Fruit fly (Drosophila melanogaster) whole organism, embryonic: ENCODE data around the gene CG4338.
A peak's percentile ranks its signal among the peaks of the same experiment; 100 is the strongest.

ENCODE experiments used
- BEAF-32 ChIP-seq: fragments of 200-800 bp; sonication (Bioruptor generic); optimal IDR thresholded peaks from 3 replicates; lab custom pipeline; 2017; ENCODE audit warnings: missing biosample characterization, missing genetic modification characterization, mild to moderate bottlenecking, moderate library complexity, missing genetic modification reagents
- Blimp-1 ChIP-seq: fragments of 200-800 bp; sonication (Bioruptor generic); optimal IDR thresholded peaks from 3 replicates; lab custom pipeline; 2018; ENCODE audit warnings: missing biosample characterization, missing genetic modification characterization, mild to moderate bottlenecking, moderate library complexity, missing genetic modification reagents
- C15 ChIP-seq: fragments of 200-800 bp; sonication (Bioruptor generic); IDR thresholded peaks from 3 replicates; pipeline ENCODE4 v1.3.6; 2022; ENCODE audit warnings: missing biosample characterization, missing genetic modification characterization
- CG10274 ChIP-seq: fragments of 200-800 bp; sonication (Bioruptor generic); optimal IDR thresholded peaks from 3 replicates; lab custom pipeline; 2017; ENCODE audit warnings: missing biosample characterization, mild to moderate bottlenecking, missing genetic modification characterization
- CG10654 ChIP-seq: fragments of 200-800 bp; sonication (Bioruptor generic); optimal IDR thresholded peaks from 2 replicates; lab custom pipeline; 2016; ENCODE audit warnings: missing biosample characterization, missing genetic modification characterization
- CG11085 ChIP-seq: fragments of 200-800 bp; sonication (Bioruptor generic); IDR thresholded peaks from 2 replicates; pipeline ENCODE4 v1.3.6; 2022; ENCODE audit warnings: missing biosample characterization, missing genetic modification characterization
- CG11695 ChIP-seq: fragments of 200-800 bp; sonication (Bioruptor generic); IDR thresholded peaks from 3 replicates; pipeline ENCODE4 v1.3.6; 2022; ENCODE audit warnings: missing biosample characterization, missing genetic modification characterization
- CG12391 ChIP-seq: fragments of 200-800 bp; sonication (Bioruptor generic); optimal IDR thresholded peaks from 3 replicates; lab custom pipeline; 2018; ENCODE audit warnings: missing biosample characterization, mild to moderate bottlenecking, missing genetic modification characterization, moderate library complexity
- CG12769 ChIP-seq: fragments of 200-800 bp; sonication (Bioruptor generic); optimal IDR thresholded peaks from 2 replicates; lab custom pipeline; 2019; ENCODE audit warnings: missing biosample characterization, mild to moderate bottlenecking, missing genetic modification characterization, moderate library complexity
- CG13424 ChIP-seq: fragments of 200-800 bp; sonication (Bioruptor generic); optimal IDR thresholded peaks from 2 replicates; lab custom pipeline; 2019; ENCODE audit warnings: missing biosample characterization, mild to moderate bottlenecking, missing genetic modification characterization, moderate library complexity
- CG14965 ChIP-seq: fragments of 200-800 bp; sonication (Bioruptor generic); optimal IDR thresholded peaks from 2 replicates; lab custom pipeline; 2016; ENCODE audit warnings: missing biosample characterization, missing genetic modification characterization, borderline replicate concordance
- CG15479 ChIP-seq: fragments of 200-800 bp; sonication (Bioruptor generic); optimal IDR thresholded peaks from 3 replicates; lab custom pipeline; 2019; ENCODE audit warnings: missing biosample characterization, mild to moderate bottlenecking, missing genetic modification characterization, moderate library complexity
- CG16779 ChIP-seq: fragments of 200-800 bp; sonication (Bioruptor generic); IDR thresholded peaks from 2 replicates; pipeline ENCODE4 v1.3.6; 2022; ENCODE audit warnings: missing biosample characterization, missing genetic modification characterization
- CG18599 ChIP-seq: fragments of 200-800 bp; sonication (Bioruptor generic); optimal IDR thresholded peaks from 3 replicates; lab custom pipeline; 2017; ENCODE audit warnings: missing biosample characterization, missing genetic modification characterization, mild to moderate bottlenecking, moderate library complexity, missing genetic modification reagents
- CG30403 ChIP-seq: fragments of 200-800 bp; sonication (Bioruptor generic); optimal IDR thresholded peaks from 3 replicates; lab custom pipeline; 2016; ENCODE audit warnings: missing biosample characterization, missing genetic modification characterization
- CG4282 ChIP-seq: fragments of 200-800 bp; sonication (Bioruptor generic); optimal IDR thresholded peaks from 2 replicates; lab custom pipeline; 2016; ENCODE audit warnings: missing biosample characterization, missing genetic modification characterization
- CG4707 ChIP-seq: fragments of 200-800 bp; sonication (Bioruptor generic); optimal IDR thresholded peaks from 2 replicates; lab custom pipeline; 2018; ENCODE audit warnings: missing biosample characterization, mild to moderate bottlenecking, missing genetic modification characterization, moderate library complexity
- CG5180 ChIP-seq: fragments of 200-800 bp; sonication (Bioruptor generic); optimal IDR thresholded peaks from 3 replicates; lab custom pipeline; 2017; ENCODE audit warnings: missing biosample characterization, missing genetic modification characterization, mild to moderate bottlenecking, moderate library complexity, missing genetic modification reagents
- CG6689 ChIP-seq: fragments of 200-800 bp; sonication (Bioruptor generic); IDR thresholded peaks from 2 replicates; pipeline ENCODE4 v1.3.6; 2022; ENCODE audit warnings: missing biosample characterization, missing genetic modification characterization
- CG6854 ChIP-seq: fragments of 200-800 bp; sonication (Bioruptor generic); optimal IDR thresholded peaks from 3 replicates; lab custom pipeline; 2017; ENCODE audit warnings: missing biosample characterization, mild to moderate bottlenecking, missing genetic modification characterization
- CG7745 ChIP-seq: fragments of 200-800 bp; sonication (Bioruptor generic); optimal IDR thresholded peaks from 2 replicates; lab custom pipeline; 2018; ENCODE audit warnings: missing biosample characterization, mild to moderate bottlenecking, missing genetic modification characterization, moderate library complexity
- CG8388 ChIP-seq: fragments of 200-800 bp; sonication (Bioruptor generic); optimal IDR thresholded peaks from 2 replicates; lab custom pipeline; 2019; ENCODE audit warnings: missing biosample characterization, mild to moderate bottlenecking, missing genetic modification characterization, moderate library complexity
- CG8924 ChIP-seq: fragments of 200-800 bp; optimal IDR thresholded peaks from 3 replicates; lab custom pipeline; 2019; ENCODE audit warnings: missing biosample characterization, mild to moderate bottlenecking, missing genetic modification characterization, moderate library complexity
- CG9437 ChIP-seq: fragments of 200-800 bp; sonication (Bioruptor generic); optimal IDR thresholded peaks from 2 replicates; lab custom pipeline; 2018; ENCODE audit warnings: missing biosample characterization, mild to moderate bottlenecking, missing genetic modification characterization
- CG9609 ChIP-seq: fragments of 200-800 bp; sonication (Bioruptor generic); optimal IDR thresholded peaks from 3 replicates; lab custom pipeline; 2016; ENCODE audit warnings: missing biosample characterization, missing genetic modification characterization
- E2f1 ChIP-seq: fragments of 200-800 bp; sonication (Bioruptor generic); IDR thresholded peaks from 2 replicates; pipeline ENCODE4 v1.3.6; 2022; ENCODE audit warnings: missing biosample characterization, missing genetic modification characterization
- Fer1 ChIP-seq: fragments of 200-800 bp; sonication (Bioruptor generic); optimal IDR thresholded peaks from 2 replicates; lab custom pipeline; 2017; ENCODE audit warnings: missing biosample characterization, mild to moderate bottlenecking, missing genetic modification characterization
- HHEX ChIP-seq: fragments of 200-800 bp; sonication (Bioruptor generic); optimal IDR thresholded peaks from 3 replicates; lab custom pipeline; 2017; ENCODE audit warnings: missing biosample characterization, mild to moderate bottlenecking, missing genetic modification characterization, missing genetic modification reagents
- HLH54F ChIP-seq: fragments of 200-800 bp; sonication (Bioruptor generic); optimal IDR thresholded peaks from 3 replicates; lab custom pipeline; 2016; ENCODE audit warnings: missing biosample characterization, missing genetic modification characterization
- HmgD ChIP-seq: fragments of 200-800 bp; sonication (Bioruptor generic); optimal IDR thresholded peaks from 3 replicates; lab custom pipeline; 2016; ENCODE audit warnings: missing biosample characterization, missing genetic modification characterization
- Lim3 ChIP-seq: fragments of 200-800 bp; sonication (Bioruptor generic); IDR thresholded peaks from 2 replicates; pipeline ENCODE4 v1.3.6; 2022; ENCODE audit warnings: missing biosample characterization, missing genetic modification characterization
- MTF-1 ChIP-seq: fragments of 200-800 bp; sonication (Bioruptor generic); optimal IDR thresholded peaks from 2 replicates; lab custom pipeline; 2018; ENCODE audit warnings: missing biosample characterization, mild to moderate bottlenecking, missing genetic modification characterization, borderline replicate concordance
- NfI ChIP-seq: fragments of 200-800 bp; sonication (Bioruptor generic); optimal IDR thresholded peaks from 3 replicates; lab custom pipeline; 2018; ENCODE audit warnings: missing biosample characterization, mild to moderate bottlenecking, missing genetic modification characterization, moderate library complexity
- Sox102F ChIP-seq: fragments of 200-800 bp; sonication (Bioruptor generic); optimal IDR thresholded peaks from 2 replicates; lab custom pipeline; 2018; ENCODE audit warnings: missing biosample characterization, mild to moderate bottlenecking, missing genetic modification characterization, moderate library complexity
- Spps ChIP-seq: fragments of 200-800 bp; sonication (Bioruptor generic); optimal IDR thresholded peaks from 2 replicates; lab custom pipeline; 2018; ENCODE audit warnings: missing biosample characterization, mild to moderate bottlenecking, missing genetic modification characterization
- Sry-β ChIP-seq: fragments of 200-800 bp; sonication (Bioruptor generic); optimal IDR thresholded peaks from 2 replicates; lab custom pipeline; 2018; ENCODE audit warnings: missing biosample characterization, mild to moderate bottlenecking, missing genetic modification characterization, moderate library complexity
- cg ChIP-seq: fragments of 200-800 bp; sonication (Bioruptor generic); optimal IDR thresholded peaks from 3 replicates; lab custom pipeline; 2019; ENCODE audit warnings: missing biosample characterization, mild to moderate bottlenecking, missing genetic modification characterization, moderate library complexity
- corto ChIP-seq: fragments of 200-800 bp; sonication (Bioruptor generic); optimal IDR thresholded peaks from 2 replicates; lab custom pipeline; 2016; ENCODE audit warnings: missing biosample characterization, mild to moderate bottlenecking, missing genetic modification characterization, moderate library complexity
- croc ChIP-seq: fragments of 200-800 bp; sonication (Bioruptor generic); conservative IDR thresholded peaks from 3 replicates; pipeline ENCODE4 v1.3.6; 2022; ENCODE audit warnings: missing biosample characterization, missing genetic modification characterization
- cwo ChIP-seq: fragments of 200-800 bp; sonication (Bioruptor generic); optimal IDR thresholded peaks from 3 replicates; lab custom pipeline; 2017; ENCODE audit warnings: missing biosample characterization, missing genetic modification characterization, mild to moderate bottlenecking, moderate library complexity, missing genetic modification reagents
- da ChIP-seq: fragments of 200-800 bp; sonication (Bioruptor generic); optimal IDR thresholded peaks from 2 replicates; lab custom pipeline; 2016; ENCODE audit warnings: missing biosample characterization, missing genetic modification characterization
- disco-r ChIP-seq: fragments of 200-800 bp; sonication (Bioruptor generic); optimal IDR thresholded peaks from 2 replicates; lab custom pipeline; 2016; ENCODE audit warnings: missing biosample characterization, missing genetic modification characterization
- esg ChIP-seq: fragments of 200-800 bp; sonication (Bioruptor generic); conservative IDR thresholded peaks from 2 replicates; pipeline ENCODE4 v1.3.6; 2022; ENCODE audit warnings: missing biosample characterization, missing genetic modification characterization
- ewg ChIP-seq: fragments of 200-800 bp; sonication (Bioruptor generic); optimal IDR thresholded peaks from 3 replicates; lab custom pipeline; 2017; ENCODE audit warnings: mild to moderate bottlenecking, missing biosample characterization, missing genetic modification reagents, missing genetic modification characterization
- gcm ChIP-seq: fragments of 200-800 bp; sonication (Bioruptor generic); optimal IDR thresholded peaks from 2 replicates; lab custom pipeline; 2019; ENCODE audit warnings: missing biosample characterization, mild to moderate bottlenecking, missing genetic modification characterization, moderate library complexity
- grau ChIP-seq: fragments of 200-800 bp; optimal IDR thresholded peaks from 3 replicates; lab custom pipeline; 2019; ENCODE audit warnings: missing biosample characterization, mild to moderate bottlenecking, missing genetic modification characterization, moderate library complexity
- lab ChIP-seq: fragments of 200-800 bp; sonication (Bioruptor generic); optimal IDR thresholded peaks from 3 replicates; lab custom pipeline; 2017; ENCODE audit warnings: missing biosample characterization, missing genetic modification characterization, mild to moderate bottlenecking, moderate library complexity, missing genetic modification reagents
- sd ChIP-seq: fragments of 200-800 bp; sonication (Bioruptor generic); optimal IDR thresholded peaks from 3 replicates; lab custom pipeline; 2018; ENCODE audit warnings: missing biosample characterization, mild to moderate bottlenecking, missing genetic modification characterization, moderate library complexity
- sug ChIP-seq: fragments of 200-800 bp; optimal IDR thresholded peaks from 2 replicates; lab custom pipeline; 2019; ENCODE audit warnings: missing biosample characterization, mild to moderate bottlenecking, missing genetic modification characterization, moderate library complexity
- trh ChIP-seq: fragments of 200-800 bp; sonication (Bioruptor generic); optimal IDR thresholded peaks from 2 replicates; lab custom pipeline; 2016; ENCODE audit warnings: missing biosample characterization, missing genetic modification characterization

The CG4338 gene

DNA sequence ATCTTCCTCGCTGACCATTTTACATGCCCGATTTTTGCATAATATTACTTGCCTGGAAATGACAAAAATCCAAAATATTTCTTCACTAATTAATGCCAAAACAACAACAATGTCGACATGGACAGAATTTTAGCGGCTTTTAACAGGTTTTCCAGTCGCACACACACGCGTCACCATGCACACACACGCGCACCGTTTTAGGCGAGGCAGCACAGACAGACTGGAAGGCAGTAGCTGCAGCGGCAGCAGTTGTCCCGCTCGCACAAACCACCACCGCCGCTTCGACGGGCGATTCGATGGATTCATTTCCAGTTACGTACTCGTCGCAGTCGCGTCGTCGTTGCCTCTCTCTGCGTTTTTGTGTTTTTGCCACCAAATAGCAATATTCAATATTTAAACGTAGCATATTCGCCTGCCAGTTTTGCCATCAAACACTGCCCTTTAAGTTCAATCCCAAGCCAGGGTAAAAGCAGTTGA lies 15.4 kb downstream of the CG4338 start, which contains the start of gene CG45218 (continued):
- TF ChIP-seq corto (GFP tag; lab: Kevin White, UChicago) (peak; percentile 0), CG11085 (GFP tag; lab: Robert Waterston, UW) (no peak), gcm (GFP tag; lab: Kevin White, UChicago) (no peak), cg (GFP tag; lab: Kevin White, UChicago) (peak; percentile 95), NfI (no peak), da (GFP tag; lab: Kevin White, UChicago) (no peak), CG6689 (no peak), grau (peak; percentile 5), CG9437 (peak; percentile 72), CG10274 (GFP tag; lab: Kevin White, UChicago) (no peak), croc (GFP tag; lab: Robert Waterston, UW) (no peak), BEAF-32 (GFP tag; lab: Kevin White, UChicago) (no peak), MTF-1 (GFP tag; lab: Kevin White, UChicago) (peak; percentile 44), HmgD (GFP tag; lab: Kevin White, UChicago) (no peak), Spps (tag; lab: Kevin White, UChicago) (no peak), CG6854 (GFP tag; lab: Kevin White, UChicago) (no peak), CG18599 (GFP tag; lab: Kevin White, UChicago) (peak; percentile 54), Lim3 (GFP tag; lab: Robert Waterston, UW) (no peak), CG9609 (GFP tag; lab: Kevin White, UChicago) (no peak), disco-r (GFP tag; lab: Kevin White, UChicago) (no peak), CG15479 (peak; percentile 44), trh (GFP tag; lab: Kevin White, UChicago) (no peak), Sry-β (GFP tag; lab: Kevin White, UChicago) (no peak), lab (GFP tag; lab: Kevin White, UChicago) (peak; percentile 39), CG14965 (GFP tag; lab: Kevin White, UChicago) (no peak), CG4707 (GFP tag; lab: Kevin White, UChicago) (no peak), CG13424 (tag; lab: Kevin White, UChicago) (no peak), CG5180 (GFP tag; lab: Kevin White, UChicago) (no peak), CG12769 (tag; lab: Kevin White, UChicago) (peak; percentile 51), Sox102F (GFP tag; lab: Kevin White, UChicago) (no peak), Blimp-1 (no peak), HHEX (GFP tag; lab: Kevin White, UChicago) (no peak), CG8924 (tag; lab: Kevin White, UChicago) (peak; percentile 42), Fer1 (GFP tag; lab: Kevin White, UChicago) (no peak), esg (GFP tag; lab: Robert Waterston, UW) (no peak), E2f1 (no peak), sd (tag; lab: Kevin White, UChicago) (peak; percentile 98), C15 (no peak), CG11695 (GFP tag; lab: Robert Waterston, UW) (no peak), ewg (GFP tag; lab: Kevin White, UChicago) (peak; percentile 28), CG30403 (no peak), CG8388 (GFP tag; lab: Kevin White, UChicago) (no peak), CG4282 (GFP tag; lab: Kevin White, UChicago) (no peak), CG7745 (tag; lab: Kevin White, UChicago) (peak; percentile 18), sug (tag; lab: Kevin White, UChicago) (peak; percentile 4), HLH54F (GFP tag; lab: Kevin White, UChicago) (no peak), cwo (no peak), CG12391 (no peak), CG16779 (GFP tag; lab: Robert Waterston, UW) (no peak), CG10654 (GFP tag; lab: Kevin White, UChicago) (no peak)
